Fruit fly (Drosophila melanogaster) whole organism, embryonic: ENCODE data around the gene CG13008.

ENCODE experiments used
- Awh ChIP-seq: fragments of 200-800 bp; sonication (Bioruptor generic); IDR thresholded peaks from 2 replicates; pipeline ENCODE4, ENCODE4 v1.3.6; 2022; ENCODE audit warnings: missing biosample characterization, missing genetic modification characterization
- B-H1 ChIP-seq: fragments of 200-800 bp; sonication (Bioruptor generic); IDR thresholded peaks from 3 replicates; pipeline ENCODE4 v1.3.6; 2022; ENCODE audit warnings: missing biosample characterization, missing genetic modification characterization
- CG10366 ChIP-seq: fragments of 200-800 bp; sonication (Bioruptor generic); IDR thresholded peaks from 2 replicates; pipeline ENCODE4 v1.3.6; 2022; ENCODE audit warnings: missing biosample characterization, missing genetic modification characterization
- CG10654 ChIP-seq: fragments of 200-800 bp; sonication (Bioruptor generic); optimal IDR thresholded peaks from 2 replicates; lab custom pipeline; 2016; ENCODE audit warnings: missing biosample characterization, missing genetic modification characterization
- CG10979 ChIP-seq: fragments of 200-800 bp; sonication (Bioruptor generic); optimal IDR thresholded peaks from 2 replicates; lab custom pipeline; 2018; ENCODE audit warnings: missing biosample characterization, mild to moderate bottlenecking, missing genetic modification characterization, moderate library complexity
- CG11560 ChIP-seq: fragments of 200-800 bp; sonication (Bioruptor generic); IDR thresholded peaks from 3 replicates; pipeline ENCODE4 v1.3.6; 2022; ENCODE audit warnings: missing biosample characterization, missing genetic modification characterization
- CG12391 ChIP-seq: fragments of 200-800 bp; sonication (Bioruptor generic); optimal IDR thresholded peaks from 3 replicates; lab custom pipeline; 2018; ENCODE audit warnings: missing biosample characterization, mild to moderate bottlenecking, missing genetic modification characterization, moderate library complexity
- CG12942 ChIP-seq: fragments of 200-800 bp; sonication (Bioruptor generic); optimal IDR thresholded peaks from 3 replicates; lab custom pipeline; 2016; ENCODE audit warnings: missing biosample characterization, missing genetic modification characterization
- CG13624 ChIP-seq: fragments of 200-800 bp; sonication (Bioruptor generic); optimal IDR thresholded peaks from 2 replicates; lab custom pipeline; 2016; ENCODE audit warnings: missing biosample characterization, missing genetic modification characterization
- CG14667 ChIP-seq: fragments of 200-800 bp; sonication (Bioruptor generic); IDR thresholded peaks from 2 replicates; pipeline ENCODE4 v1.3.6; 2022; ENCODE audit warnings: missing biosample characterization, missing genetic modification characterization
- CG17802 ChIP-seq: fragments of 200-800 bp; sonication (Bioruptor generic); optimal IDR thresholded peaks from 2 replicates; lab custom pipeline; 2018; ENCODE audit warnings: missing biosample characterization, mild to moderate bottlenecking, missing genetic modification characterization, moderate library complexity
- CG18599 ChIP-seq: fragments of 200-800 bp; sonication (Bioruptor generic); optimal IDR thresholded peaks from 3 replicates; lab custom pipeline; 2017; ENCODE audit warnings: missing biosample characterization, missing genetic modification characterization, mild to moderate bottlenecking, moderate library complexity, missing genetic modification reagents
- CG2120 ChIP-seq: fragments of 200-800 bp; sonication (Bioruptor generic); optimal IDR thresholded peaks from 3 replicates; lab custom pipeline; 2016; ENCODE audit warnings: missing biosample characterization, missing genetic modification characterization
- CG32532 ChIP-seq: fragments of 200-800 bp; sonication (Bioruptor generic); IDR thresholded peaks from 2 replicates; pipeline ENCODE4 v1.3.6; 2022; ENCODE audit warnings: missing biosample characterization, missing genetic modification characterization
- CG3995 ChIP-seq: fragments of 200-800 bp; sonication (Bioruptor generic); optimal IDR thresholded peaks from 3 replicates; lab custom pipeline; 2016; ENCODE audit warnings: missing biosample characterization, missing genetic modification characterization
- CG4424 ChIP-seq: fragments of 200-800 bp; sonication (Bioruptor generic); optimal IDR thresholded peaks from 3 replicates; lab custom pipeline; 2016; ENCODE audit warnings: missing biosample characterization, missing genetic modification characterization
- CG6813 ChIP-seq: fragments of 200-800 bp; sonication (Bioruptor generic); optimal IDR thresholded peaks from 2 replicates; lab custom pipeline; 2017; ENCODE audit warnings: missing biosample characterization, missing genetic modification characterization, mild to moderate bottlenecking, moderate library complexity, missing genetic modification reagents
- CG7963 ChIP-seq: fragments of 200-800 bp; sonication (Bioruptor generic); IDR thresholded peaks from 3 replicates; pipeline ENCODE4 v1.3.6; 2022; ENCODE audit warnings: missing biosample characterization, missing genetic modification characterization; ENCODE audit not compliant: partially characterized antibody
- CG8359 ChIP-seq: fragments of 200-800 bp; sonication (Bioruptor generic); optimal IDR thresholded peaks from 2 replicates; lab custom pipeline; 2017; ENCODE audit warnings: missing biosample characterization, mild to moderate bottlenecking, missing genetic modification characterization, borderline replicate concordance
- CG8388 ChIP-seq: fragments of 200-800 bp; sonication (Bioruptor generic); optimal IDR thresholded peaks from 2 replicates; lab custom pipeline; 2019; ENCODE audit warnings: missing biosample characterization, mild to moderate bottlenecking, missing genetic modification characterization, moderate library complexity
- CG8478 ChIP-seq: fragments of >200 bp; optimal IDR thresholded peaks from 2 replicates; lab custom pipeline; 2018
- CHES-1-like ChIP-seq: fragments of 200-800 bp; sonication (Bioruptor generic); optimal IDR thresholded peaks from 2 replicates; lab custom pipeline; 2016; ENCODE audit warnings: missing biosample characterization, missing genetic modification characterization
- CkIIα-i1 ChIP-seq: fragments of 200-800 bp; sonication (Bioruptor generic); IDR thresholded peaks from 2 replicates; pipeline ENCODE4 v1.3.6; 2022; ENCODE audit warnings: missing biosample characterization, missing genetic modification characterization
- Dll ChIP-seq: fragments of 200-800 bp; sonication (Bioruptor generic); IDR thresholded peaks from 4 replicates; pipeline ENCODE4 v1.3.6; 2022; ENCODE audit warnings: missing biosample characterization, missing genetic modification characterization; ENCODE audit not compliant: partially characterized antibody
- Doc3 ChIP-seq: fragments of 200-800 bp; sonication (Bioruptor generic); IDR thresholded peaks from 3 replicates; pipeline ENCODE4 v1.3.6; 2022; ENCODE audit warnings: missing biosample characterization, missing genetic modification characterization; ENCODE audit not compliant: partially characterized antibody
- HHEX ChIP-seq: fragments of 200-800 bp; sonication (Bioruptor generic); optimal IDR thresholded peaks from 3 replicates; lab custom pipeline; 2017; ENCODE audit warnings: missing biosample characterization, mild to moderate bottlenecking, missing genetic modification characterization, missing genetic modification reagents
- HmgZ ChIP-seq: fragments of 200-800 bp; sonication (Bioruptor generic); optimal IDR thresholded peaks from 2 replicates; lab custom pipeline; 2018; ENCODE audit warnings: missing biosample characterization, mild to moderate bottlenecking, missing genetic modification characterization
- Jarid2 ChIP-seq: fragments of 200-800 bp; sonication (Bioruptor generic); optimal IDR thresholded peaks from 3 replicates; lab custom pipeline; 2017; ENCODE audit warnings: mild to moderate bottlenecking, missing biosample characterization, missing genetic modification reagents, missing genetic modification characterization
- Myb ChIP-seq: fragments of 200-800 bp; sonication (Bioruptor generic); optimal IDR thresholded peaks from 2 replicates; lab custom pipeline; 2016; ENCODE audit warnings: missing biosample characterization, missing genetic modification characterization
- Opbp ChIP-seq: fragments of 200-800 bp; sonication (Bioruptor generic); IDR thresholded peaks from 3 replicates; pipeline ENCODE4 v1.3.6; 2022; ENCODE audit warnings: missing biosample characterization, missing genetic modification characterization; ENCODE audit not compliant: partially characterized antibody
- Rx ChIP-seq: fragments of 200-800 bp; sonication (Bioruptor generic); IDR thresholded peaks from 2 replicates; pipeline ENCODE4 v1.3.6; 2022; ENCODE audit warnings: missing biosample characterization, missing genetic modification characterization
- Side ChIP-seq: fragments of 200-800 bp; sonication (Bioruptor generic); optimal IDR thresholded peaks from 2 replicates; lab custom pipeline; 2016; ENCODE audit warnings: missing biosample characterization, missing genetic modification characterization
- Spps ChIP-seq: fragments of 200-800 bp; sonication (Bioruptor generic); optimal IDR thresholded peaks from 2 replicates; lab custom pipeline; 2018; ENCODE audit warnings: missing biosample characterization, mild to moderate bottlenecking, missing genetic modification characterization
- Vsx1 ChIP-seq: fragments of 200-800 bp; sonication (Bioruptor generic); optimal IDR thresholded peaks from 2 replicates; lab custom pipeline; 2017; ENCODE audit warnings: missing biosample characterization, mild to moderate bottlenecking, missing genetic modification characterization, missing genetic modification reagents
- bbx ChIP-seq: fragments of 200-800 bp; sonication (Bioruptor generic); IDR thresholded peaks from 2 replicates; pipeline ENCODE4 v1.3.6; 2022; ENCODE audit warnings: missing biosample characterization, missing genetic modification characterization; ENCODE audit not compliant: partially characterized antibody
- crc ChIP-seq: fragments of 200-800 bp; sonication (Bioruptor generic); optimal IDR thresholded peaks from 2 replicates; lab custom pipeline; 2016; ENCODE audit warnings: missing biosample characterization, missing genetic modification characterization
- ewg ChIP-seq: fragments of 200-800 bp; sonication (Bioruptor generic); optimal IDR thresholded peaks from 3 replicates; lab custom pipeline; 2017; ENCODE audit warnings: mild to moderate bottlenecking, missing biosample characterization, missing genetic modification reagents, missing genetic modification characterization
- fd102C ChIP-seq: fragments of 200-800 bp; sonication (Bioruptor generic); optimal IDR thresholded peaks from 2 replicates; lab custom pipeline; 2018; ENCODE audit warnings: missing biosample characterization, mild to moderate bottlenecking, missing genetic modification characterization, moderate library complexity
- ham ChIP-seq: fragments of 200-800 bp; sonication (Bioruptor generic); IDR thresholded peaks from 2 replicates; pipeline ENCODE4 v1.3.6; 2022; ENCODE audit warnings: missing biosample characterization, missing genetic modification characterization
- jigr1 ChIP-seq: fragments of 200-800 bp; sonication (Bioruptor generic); IDR thresholded peaks from 3 replicates; pipeline ENCODE4 v1.3.6; 2022; ENCODE audit warnings: missing biosample characterization, missing genetic modification characterization
- jing ChIP-seq: fragments of 200-800 bp; sonication (Bioruptor generic); optimal IDR thresholded peaks from 2 replicates; lab custom pipeline; 2018; ENCODE audit warnings: missing biosample characterization, mild to moderate bottlenecking, missing genetic modification characterization
- luna ChIP-seq: fragments of 200-800 bp; sonication (Bioruptor generic); optimal IDR thresholded peaks from 2 replicates; lab custom pipeline; 2016; ENCODE audit warnings: missing biosample characterization, missing genetic modification characterization
- odd ChIP-seq: fragments of 200-800 bp; sonication (Bioruptor generic); optimal IDR thresholded peaks from 2 replicates; lab custom pipeline; 2017; ENCODE audit warnings: missing biosample characterization, mild to moderate bottlenecking, missing genetic modification characterization
- org-1 ChIP-seq: fragments of 200-800 bp; sonication (Bioruptor generic); optimal IDR thresholded peaks from 2 replicates; lab custom pipeline; 2017; ENCODE audit warnings: missing biosample characterization, missing genetic modification characterization
- peb ChIP-seq: fragments of 200-800 bp; sonication (Bioruptor generic); IDR thresholded peaks from 2 replicates; pipeline ENCODE4 v1.3.6; 2022; ENCODE audit warnings: missing biosample characterization, missing genetic modification characterization
- pzg ChIP-seq: fragments of 200-800 bp; sonication (Bioruptor generic); optimal IDR thresholded peaks from 3 replicates; lab custom pipeline; 2018; ENCODE audit warnings: missing biosample characterization, mild to moderate bottlenecking, missing genetic modification characterization, moderate library complexity
- repo ChIP-seq: fragments of 200-800 bp; sonication (Bioruptor generic); optimal IDR thresholded peaks from 2 replicates; lab custom pipeline; 2016; ENCODE audit warnings: missing biosample characterization, missing genetic modification characterization
- rib ChIP-seq: fragments of 200-800 bp; sonication (Bioruptor generic); IDR thresholded peaks from 2 replicates; pipeline ENCODE4 v1.3.6; 2022; ENCODE audit warnings: missing biosample characterization, missing genetic modification characterization
- scrt ChIP-seq: fragments of 200-800 bp; sonication (Bioruptor generic); optimal IDR thresholded peaks from 2 replicates; lab custom pipeline; 2018; ENCODE audit warnings: missing biosample characterization, mild to moderate bottlenecking, missing genetic modification characterization, moderate library complexity
- ttk ChIP-seq: fragments of 200-800 bp; sonication (Bioruptor generic); IDR thresholded peaks from 2 replicates; pipeline ENCODE4 v2.1.2; 2022; ENCODE audit warnings: missing biosample characterization, missing genetic modification characterization
- yki ChIP-seq: fragments of >200 bp; optimal IDR thresholded peaks from 3 replicates; lab custom pipeline; 2018
- zf30C ChIP-seq: fragments of 200-800 bp; sonication (Bioruptor generic); optimal IDR thresholded peaks from 3 replicates; lab custom pipeline; 2018; ENCODE audit warnings: missing biosample characterization, mild to moderate bottlenecking, missing genetic modification characterization

Gene CG13008

dm6 chrX:16690499-16690898 lies 20.6 kb upstream of the CG13008 start (continued):
- TF ChIP-seq Awh (no peak), Jarid2 (GFP tag; lab: Kevin White, UChicago) (no peak), jing (GFP tag; lab: Kevin White, UChicago) (no peak), CG8359 (GFP tag; lab: Kevin White, UChicago) (no peak), CG18599 (no peak), rib (GFP tag; lab: Robert Waterston, UW) (no peak), crc (GFP tag; lab: Kevin White, UChicago) (no peak), Vsx1 (GFP tag; lab: Kevin White, UChicago) (no peak), bbx (GFP tag; lab: Robert Waterston, UW) (no peak), CG7963 (GFP tag; lab: Robert Waterston, UW) (no peak), Side (no peak), luna (GFP tag; lab: Kevin White, UChicago) (no peak), CG10654 (GFP tag; lab: Kevin White, UChicago) (no peak), CG4424 (GFP tag; lab: Kevin White, UChicago) (no peak), peb (GFP tag; lab: Robert Waterston, UW) (0 out of 2 replicates have a peak, but pooled peaks have one; percentile 32), odd (GFP tag; lab: Kevin White, UChicago) (no peak), CG10366 (peak; percentile 42), CG10979 (tag; lab: Kevin White, UChicago) (peak; percentile 8), Opbp (GFP tag; lab: Robert Waterston, UW) (no peak), yki (lab: Kevin White, UChicago) (no peak), CkIIα-i1 (GFP tag; lab: Robert Waterston, UW) (no peak), CG2120 (GFP tag; lab: Kevin White, UChicago) (no peak), CG12942 (GFP tag; lab: Kevin White, UChicago) (no peak), HmgZ (tag; lab: Kevin White, UChicago) (no peak), CHES-1-like (GFP tag; lab: Kevin White, UChicago) (no peak), Dll (no peak), CG3995 (GFP tag; lab: Kevin White, UChicago) (no peak), CG6813 (no peak), CG8388 (GFP tag; lab: Kevin White, UChicago) (peak; percentile 8), org-1 (no peak), Spps (tag; lab: Kevin White, UChicago) (no peak), ham (GFP tag; lab: Robert Waterston, UW) (no peak), B-H1 (GFP tag; lab: Robert Waterston, UW) (no peak), HHEX (GFP tag; lab: Kevin White, UChicago) (no peak), CG12391 (tag; lab: Kevin White, UChicago) (no peak), repo (GFP tag; lab: Kevin White, UChicago) (no peak), CG32532 (GFP tag; lab: Robert Waterston, UW) (no peak), jigr1 (no peak), CG17802 (tag; lab: Kevin White, UChicago) (no peak), Doc3 (no peak), ttk (GFP tag; lab: Robert Waterston, UW) (0 out of 2 replicates have a peak, but pooled peaks have one; percentile 36), zf30C (GFP tag; lab: Kevin White, UChicago) (no peak), Rx (GFP tag; lab: Robert Waterston, UW) (no peak), CG11560 (tag; lab: Robert Waterston, UW) (no peak), ewg (no peak), CG8478 (lab: Kevin White, UChicago) (no peak), pzg (no peak), CG13624 (no peak), Myb (no peak), CG14667 (GFP tag; lab: Robert Waterston, UW) (no peak), scrt (GFP tag; lab: Kevin White, UChicago) (no peak), fd102C (GFP tag; lab: Kevin White, UChicago) (no peak)
